Fruit fly (Drosophila melanogaster) whole organism, embryonic: Measurements from ENCODE around the gene Rich.
A peak's percentile ranks its signal among the peaks of the same experiment; 100 is the strongest.

Experiments used
- BEAF-32 ChIP-seq: fragments of 200-800 bp; sonication (Bioruptor generic); optimal IDR thresholded peaks from 3 replicates; lab custom pipeline; 2017; ENCODE audit warnings: missing biosample characterization, missing genetic modification characterization, mild to moderate bottlenecking, moderate library complexity, missing genetic modification reagents
- Bdp1 ChIP-seq: fragments of 200-800 bp; sonication (Bioruptor generic); optimal IDR thresholded peaks from 3 replicates; lab custom pipeline; 2016; ENCODE audit warnings: missing biosample characterization, missing genetic modification characterization
- CG1024 ChIP-seq: fragments of 200-800 bp; sonication (Bioruptor generic); IDR thresholded peaks from 2 replicates; pipeline ENCODE4 v1.3.6; 2022; ENCODE audit warnings: missing biosample characterization, missing genetic modification characterization
- CG10274 ChIP-seq: fragments of 200-800 bp; sonication (Bioruptor generic); optimal IDR thresholded peaks from 3 replicates; lab custom pipeline; 2017; ENCODE audit warnings: missing biosample characterization, mild to moderate bottlenecking, missing genetic modification characterization
- CG11696 ChIP-seq: fragments of 200-800 bp; sonication (Bioruptor generic); IDR thresholded peaks from 2 replicates; pipeline ENCODE4 v1.3.6; 2022; ENCODE audit warnings: missing biosample characterization, missing genetic modification characterization
- CG12155 ChIP-seq: fragments of 200-800 bp; sonication (Bioruptor generic); optimal IDR thresholded peaks from 3 replicates; lab custom pipeline; 2016; ENCODE audit warnings: missing biosample characterization, missing genetic modification characterization
- CG1233 ChIP-seq: fragments of 200-800 bp; sonication (Bioruptor generic); optimal IDR thresholded peaks from 4 replicates; lab custom pipeline; 2018; ENCODE audit warnings: missing biosample characterization, mild to moderate bottlenecking, missing genetic modification characterization
- CG12659 ChIP-seq: fragments of 200-800 bp; sonication (Bioruptor generic); optimal IDR thresholded peaks from 3 replicates; lab custom pipeline; 2017; ENCODE audit warnings: mild to moderate bottlenecking, missing biosample characterization, missing genetic modification reagents, missing genetic modification characterization
- CG14667 ChIP-seq: fragments of 200-800 bp; sonication (Bioruptor generic); IDR thresholded peaks from 2 replicates; pipeline ENCODE4 v1.3.6; 2022; ENCODE audit warnings: missing biosample characterization, missing genetic modification characterization
- CG14710 ChIP-seq: fragments of 200-800 bp; sonication (Bioruptor generic); optimal IDR thresholded peaks from 3 replicates; lab custom pipeline; 2019; ENCODE audit warnings: missing biosample characterization, mild to moderate bottlenecking, missing genetic modification characterization, moderate library complexity
- CG16779 ChIP-seq: fragments of 200-800 bp; sonication (Bioruptor generic); IDR thresholded peaks from 2 replicates; pipeline ENCODE4 v1.3.6; 2022; ENCODE audit warnings: missing biosample characterization, missing genetic modification characterization
- CG17568 ChIP-seq: fragments of 200-800 bp; sonication (Bioruptor generic); optimal IDR thresholded peaks from 2 replicates; lab custom pipeline; 2018; ENCODE audit warnings: missing biosample characterization, mild to moderate bottlenecking, missing genetic modification characterization, moderate library complexity
- CG17802 ChIP-seq: fragments of 200-800 bp; sonication (Bioruptor generic); optimal IDR thresholded peaks from 2 replicates; lab custom pipeline; 2018; ENCODE audit warnings: missing biosample characterization, mild to moderate bottlenecking, missing genetic modification characterization, moderate library complexity
- CG17829 ChIP-seq: fragments of 200-800 bp; optimal IDR thresholded peaks from 2 replicates; lab custom pipeline; 2019; ENCODE audit warnings: missing biosample characterization, mild to moderate bottlenecking, missing genetic modification characterization, moderate library complexity
- CG31441 ChIP-seq: fragments of 200-800 bp; sonication (Bioruptor generic); IDR thresholded peaks from 2 replicates; pipeline ENCODE4 v1.3.6; 2022; ENCODE audit warnings: missing biosample characterization, missing genetic modification characterization
- CG32767 ChIP-seq: fragments of 200-800 bp; sonication (Bioruptor generic); IDR thresholded peaks from 2 replicates; pipeline ENCODE4 v1.3.6; 2022; ENCODE audit warnings: missing biosample characterization, missing genetic modification characterization
- CG33213 ChIP-seq: fragments of 200-800 bp; sonication (Bioruptor generic); optimal IDR thresholded peaks from 3 replicates; lab custom pipeline; 2016; ENCODE audit warnings: missing biosample characterization, missing genetic modification characterization
- CG3838 ChIP-seq: fragments of 200-800 bp; sonication (Bioruptor generic); optimal IDR thresholded peaks from 3 replicates; lab custom pipeline; 2016; ENCODE audit warnings: missing biosample characterization, missing genetic modification characterization
- CG5953 ChIP-seq: fragments of 200-800 bp; sonication (Bioruptor generic); IDR thresholded peaks from 2 replicates; pipeline ENCODE4 v1.3.6; 2022; ENCODE audit warnings: missing biosample characterization, missing genetic modification characterization
- CG6854 ChIP-seq: fragments of 200-800 bp; sonication (Bioruptor generic); optimal IDR thresholded peaks from 3 replicates; lab custom pipeline; 2017; ENCODE audit warnings: missing biosample characterization, mild to moderate bottlenecking, missing genetic modification characterization
- CG7987 ChIP-seq: fragments of 200-800 bp; sonication (Bioruptor generic); optimal IDR thresholded peaks from 2 replicates; lab custom pipeline; 2018; ENCODE audit warnings: missing biosample characterization, mild to moderate bottlenecking, missing genetic modification characterization, moderate library complexity
- CG8281 ChIP-seq: fragments of 200-800 bp; sonication (Bioruptor generic); optimal IDR thresholded peaks from 2 replicates; lab custom pipeline; 2018; ENCODE audit warnings: missing biosample characterization, mild to moderate bottlenecking, missing genetic modification characterization, moderate library complexity
- CG9609 ChIP-seq: fragments of 200-800 bp; sonication (Bioruptor generic); optimal IDR thresholded peaks from 3 replicates; lab custom pipeline; 2016; ENCODE audit warnings: missing biosample characterization, missing genetic modification characterization
- CG9932 ChIP-seq: fragments of 200-800 bp; sonication (Bioruptor generic); IDR thresholded peaks from 2 replicates; pipeline ENCODE4 v1.3.6; 2022; ENCODE audit warnings: missing biosample characterization, missing genetic modification characterization
- CHES-1-like ChIP-seq: fragments of 200-800 bp; sonication (Bioruptor generic); optimal IDR thresholded peaks from 2 replicates; lab custom pipeline; 2016; ENCODE audit warnings: missing biosample characterization, missing genetic modification characterization
- Dek ChIP-seq: fragments of 200-800 bp; sonication (Bioruptor generic); optimal IDR thresholded peaks from 3 replicates; lab custom pipeline; 2019; ENCODE audit warnings: missing biosample characterization, mild to moderate bottlenecking, missing genetic modification characterization, moderate library complexity
- H15 ChIP-seq: fragments of 200-800 bp; sonication (Bioruptor generic); IDR thresholded peaks from 3 replicates; pipeline ENCODE4 v1.3.6; 2022; ENCODE audit warnings: missing biosample characterization, missing genetic modification characterization
- H2.0 ChIP-seq: fragments of 200-800 bp; sonication (Bioruptor generic); IDR thresholded peaks from 2 replicates; pipeline ENCODE4 v1.3.6; 2022; ENCODE audit warnings: missing biosample characterization, missing genetic modification characterization
- HmgZ ChIP-seq: fragments of 200-800 bp; sonication (Bioruptor generic); optimal IDR thresholded peaks from 2 replicates; lab custom pipeline; 2018; ENCODE audit warnings: missing biosample characterization, mild to moderate bottlenecking, missing genetic modification characterization
- Meics ChIP-seq: fragments of 200-800 bp; sonication (Bioruptor generic); optimal IDR thresholded peaks from 2 replicates; lab custom pipeline; 2017; ENCODE audit warnings: missing biosample characterization, mild to moderate bottlenecking, missing genetic modification characterization
- Myb ChIP-seq: fragments of 200-800 bp; sonication (Bioruptor generic); optimal IDR thresholded peaks from 2 replicates; lab custom pipeline; 2016; ENCODE audit warnings: missing biosample characterization, missing genetic modification characterization
- Nf-YB ChIP-seq: fragments of 200-800 bp; sonication (Bioruptor generic); optimal IDR thresholded peaks from 3 replicates; lab custom pipeline; 2019; ENCODE audit warnings: missing biosample characterization, mild to moderate bottlenecking, missing genetic modification characterization, moderate library complexity
- NfI ChIP-seq: fragments of 200-800 bp; sonication (Bioruptor generic); optimal IDR thresholded peaks from 3 replicates; lab custom pipeline; 2018; ENCODE audit warnings: missing biosample characterization, mild to moderate bottlenecking, missing genetic modification characterization, moderate library complexity
- Sox100B ChIP-seq: fragments of 200-800 bp; sonication (Bioruptor generic); optimal IDR thresholded peaks from 3 replicates; lab custom pipeline; 2018; ENCODE audit warnings: missing biosample characterization, mild to moderate bottlenecking, missing genetic modification characterization
- Stat92E ChIP-seq, 3 experiments: fragments of >200 bp in 2 of 3; fragments of 200-800 bp in 1 of 3; sonication (Bioruptor generic) in 1 of 3; optimal IDR thresholded peaks; 2 replicates each; lab custom pipeline; 2017 to 2019; ENCODE audit warnings: missing biosample characterization in 3 of 3, missing genetic modification characterization in 3 of 3, mild to moderate bottlenecking in 1 of 3, moderate library complexity in 1 of 3
- Usf ChIP-seq: fragments of 200-800 bp; sonication (Bioruptor generic); optimal IDR thresholded peaks from 2 replicates; lab custom pipeline; 2017; ENCODE audit warnings: missing genotype, missing biosample characterization, missing genetic modification characterization
- ash1 ChIP-seq: fragments of 200-800 bp; sonication (Bioruptor generic); optimal IDR thresholded peaks from 2 replicates; lab custom pipeline; 2018; ENCODE audit warnings: missing biosample characterization, mild to moderate bottlenecking, missing genetic modification characterization
- chinmo ChIP-seq: fragments of 200-800 bp; sonication (Bioruptor generic); IDR thresholded peaks from 4 replicates; pipeline ENCODE4 v1.3.6; 2022; ENCODE audit warnings: missing biosample characterization, missing genetic modification characterization; ENCODE audit not compliant: partially characterized antibody
- croc ChIP-seq: fragments of 200-800 bp; sonication (Bioruptor generic); conservative IDR thresholded peaks from 3 replicates; pipeline ENCODE4 v1.3.6; 2022; ENCODE audit warnings: missing biosample characterization, missing genetic modification characterization
- en ChIP-seq: fragments of 200-800 bp; sonication (Bioruptor generic); optimal IDR thresholded peaks from 2 replicates; lab custom pipeline; 2016; ENCODE audit warnings: missing biosample characterization, missing genetic modification characterization
- fu2 ChIP-seq: fragments of 200-800 bp; sonication (Bioruptor generic); optimal IDR thresholded peaks from 2 replicates; lab custom pipeline; 2016; ENCODE audit warnings: missing biosample characterization, missing genetic modification characterization
- ham ChIP-seq: fragments of 200-800 bp; sonication (Bioruptor generic); IDR thresholded peaks from 2 replicates; pipeline ENCODE4 v1.3.6; 2022; ENCODE audit warnings: missing biosample characterization, missing genetic modification characterization
- hkb ChIP-seq, 2 experiments: fragments of 200-800 bp in 1 of 2; fragments of >200 bp in 1 of 2; sonication (Bioruptor generic) in 1 of 2; IDR thresholded peaks in 1 of 2; optimal IDR thresholded peaks in 1 of 2; 2 replicates each; pipeline versions ENCODE4 v1.3.6 to Lab custom; 2017 to 2022; ENCODE audit warnings: missing biosample characterization in 1 of 2, missing genetic modification characterization in 1 of 2
- hth ChIP-seq: fragments of >200 bp; optimal IDR thresholded peaks from 2 replicates; lab custom pipeline; 2017; ENCODE audit warnings: inconsistent platforms
- nau ChIP-seq: fragments of 200-800 bp; sonication (Bioruptor generic); optimal IDR thresholded peaks from 3 replicates; lab custom pipeline; 2017; ENCODE audit warnings: missing biosample characterization, mild to moderate bottlenecking, missing genetic modification characterization, missing genetic modification reagents
- p53 ChIP-seq: fragments of 200-800 bp; sonication (Bioruptor generic); optimal IDR thresholded peaks from 2 replicates; lab custom pipeline; 2016; ENCODE audit warnings: missing biosample characterization, missing genetic modification characterization
- ro ChIP-seq: fragments of 200-800 bp; sonication (Bioruptor generic); IDR thresholded peaks from 2 replicates; pipeline ENCODE4 v1.3.6; 2022; ENCODE audit warnings: missing biosample characterization, missing genetic modification characterization
- slou ChIP-seq: fragments of 200-800 bp; sonication (Bioruptor generic); optimal IDR thresholded peaks from 3 replicates; lab custom pipeline; 2016; ENCODE audit warnings: missing biosample characterization, missing genetic modification characterization
- tap ChIP-seq: fragments of 200-800 bp; optimal IDR thresholded peaks from 3 replicates; lab custom pipeline; 2019; ENCODE audit warnings: missing biosample characterization, mild to moderate bottlenecking, missing genetic modification characterization, moderate library complexity
- zen ChIP-seq: fragments of 200-800 bp; sonication (Bioruptor generic); optimal IDR thresholded peaks from 3 replicates; lab custom pipeline; 2018; ENCODE audit warnings: missing biosample characterization, mild to moderate bottlenecking, missing genetic modification characterization, moderate library complexity
- zen2 ChIP-seq: fragments of 200-800 bp; sonication (Bioruptor generic); IDR thresholded peaks from 3 replicates; pipeline ENCODE4 v1.3.6; 2022; ENCODE audit warnings: missing biosample characterization, missing genetic modification characterization; ENCODE audit not compliant: partially characterized antibody

The Rich gene

dm6 chr3L:22276614-22277013, 13.9 kb upstream of the Rich start (continued):
- TF ChIP-seq CG16779 (GFP tag; lab: Robert Waterston, UW): no peak
- no peak for TF ChIP-seq nau (GFP tag; lab: Kevin White, UChicago)
- no peak for TF ChIP-seq CG17829
- no peak for TF ChIP-seq BEAF-32 (GFP tag; lab: Kevin White, UChicago)
- TF ChIP-seq en (GFP tag; lab: Kevin White, UChicago): no peak
- peak; percentile 65 for TF ChIP-seq CG9932
- TF ChIP-seq CG14710 (tag; lab: Kevin White, UChicago): no peak
- TF ChIP-seq CG8281 (tag; lab: Kevin White, UChicago): no peak
- no peak for TF ChIP-seq slou
- TF ChIP-seq croc: no peak
- TF ChIP-seq CG31441 (GFP tag; lab: Robert Waterston, UW): no peak
- no peak for TF ChIP-seq zen2
- TF ChIP-seq chinmo (GFP tag; lab: Robert Waterston, UW): no peak
- TF ChIP-seq CG1024 (GFP tag; lab: Robert Waterston, UW): no peak
- no peak for TF ChIP-seq ash1 (GFP tag; lab: Kevin White, UChicago)
- TF ChIP-seq Myb: no peak
- no peak for TF ChIP-seq CHES-1-like (GFP tag; lab: Kevin White, UChicago)
- no peak for TF ChIP-seq CG17802 (tag; lab: Kevin White, UChicago)
- TF ChIP-seq p53 (GFP tag; lab: Kevin White, UChicago): no peak
- TF ChIP-seq CG7987: no peak
- peak; percentile 34 for TF ChIP-seq HmgZ (tag; lab: Kevin White, UChicago)
- TF ChIP-seq CG6854 (GFP tag; lab: Kevin White, UChicago): peak; percentile 23
- no peak for TF ChIP-seq CG33213 (GFP tag; lab: Kevin White, UChicago)
- 0 out of 3 replicates have a peak, but pooled peaks have one; percentile 9 for TF ChIP-seq H15
- no peak for TF ChIP-seq CG10274 (GFP tag; lab: Kevin White, UChicago)
- no peak for TF ChIP-seq zen (tag; lab: Kevin White, UChicago)
- peak; percentile 42; the same call in 1 of the 2 replicates for TF ChIP-seq CG14667 (GFP tag; lab: Robert Waterston, UW)
- TF ChIP-seq Meics (GFP tag; lab: Kevin White, UChicago): peak; percentile 32
- TF ChIP-seq Usf: no peak
- no peak for TF ChIP-seq Nf-YB (GFP tag; lab: Kevin White, UChicago)
- no peak for TF ChIP-seq hkb (optimal IDR thresholded peaks at IDR 0.05; lab: Kevin White, UChicago)
- peak; percentile 40; the same call in 1 of the 2 replicates for TF ChIP-seq hkb (GFP tag; IDR thresholded peaks at IDR 0.05; lab: Robert Waterston, UW)
- no peak for TF ChIP-seq CG1233
- TF ChIP-seq Sox100B: no peak
- peak; percentile 71 for TF ChIP-seq NfI (GFP tag; lab: Kevin White, UChicago)
- no peak for TF ChIP-seq CG12155 (GFP tag; lab: Kevin White, UChicago)
- no peak for TF ChIP-seq Bdp1 (GFP tag; lab: Kevin White, UChicago)
- no peak for TF ChIP-seq fu2 (GFP tag; lab: Kevin White, UChicago)
- no peak for TF ChIP-seq Stat92E (GFP tag; optimal IDR thresholded peaks at IDR 0.05; lab: Kevin White, UChicago)
- TF ChIP-seq CG32767 (GFP tag; lab: Robert Waterston, UW): no peak
- TF ChIP-seq CG11696 (GFP tag; lab: Robert Waterston, UW): no peak
- peak; percentile 11 for TF ChIP-seq Dek
- no peak for TF ChIP-seq hth
- TF ChIP-seq ham (GFP tag; lab: Robert Waterston, UW): no peak
- TF ChIP-seq CG12659 (GFP tag; lab: Kevin White, UChicago): no peak
- TF ChIP-seq tap (tag; lab: Kevin White, UChicago): no peak
- peak; percentile 37 for TF ChIP-seq CG9609 (GFP tag; lab: Kevin White, UChicago)
- TF ChIP-seq H2.0 (GFP tag; lab: Robert Waterston, UW): peak; percentile 46; the same call in 1 of the 2 replicates
- TF ChIP-seq CG3838 (GFP tag; lab: Kevin White, UChicago): no peak
- TF ChIP-seq ro: no peak
- TF ChIP-seq CG17568: no peak
- peak; percentile 48; the same call in 1 of the 2 replicates for TF ChIP-seq CG5953
